Worm (Caenorhabditis elegans) whole organism, mixed stage, embryonic: ENCODE measurements around the gene R11.3.

Experiments
- blmp-1 ChIP-seq: fragments of 150-350 bp; optimal IDR thresholded peaks from 2 replicates; lab custom pipeline; 2014; ENCODE audit warnings: missing biosample characterization, missing genetic modification characterization
- ceh-39 ChIP-seq: fragments of 150-350 bp; optimal IDR thresholded peaks from 2 replicates; lab custom pipeline; 2014; ENCODE audit warnings: missing biosample characterization, missing genetic modification characterization
- ham-2 ChIP-seq: fragments of 200-800 bp; sonication (Bioruptor generic); optimal IDR thresholded peaks from 2 replicates; lab custom pipeline; 2018; ENCODE audit warnings: mild to moderate bottlenecking, missing genetic modification characterization, missing compliant biosample characterization
- lin-13 ChIP-seq: fragments of 150-350 bp; optimal IDR thresholded peaks from 2 replicates; lab custom pipeline; 2014; ENCODE audit warnings: missing biosample characterization, missing genetic modification characterization
- lin-32 ChIP-seq: fragments of 200-800 bp; sonication (Bioruptor generic); optimal IDR thresholded peaks from 2 replicates; lab custom pipeline; 2018; ENCODE audit warnings: mild to moderate bottlenecking, missing genetic modification characterization, missing compliant biosample characterization
- lsy-2 ChIP-seq: fragments of 150-350 bp; optimal IDR thresholded peaks from 2 replicates; lab custom pipeline; 2014; ENCODE audit warnings: missing biosample characterization, missing genetic modification characterization
- nhr-12 ChIP-seq: fragments of 150-350 bp; optimal IDR thresholded peaks from 2 replicates; lab custom pipeline; 2014; ENCODE audit warnings: missing biosample characterization, missing genetic modification characterization
- nhr-28 ChIP-seq: fragments of 150-350 bp; optimal IDR thresholded peaks from 2 replicates; lab custom pipeline; 2014; ENCODE audit warnings: missing biosample characterization, missing genetic modification characterization
- nhr-76 ChIP-seq: sonication (generic microtip); optimal IDR thresholded peaks from 2 replicates; lab custom pipeline; 2017; ENCODE audit warnings: missing biosample characterization, missing genetic modification characterization
- pha-4 ChIP-seq: fragments of 150-350 bp; optimal IDR thresholded peaks from 2 replicates; lab custom pipeline; 2018; ENCODE audit warnings: missing biosample characterization, missing genetic modification reagents, missing genetic modification characterization
- unc-39 ChIP-seq: fragments of 150-350 bp; optimal IDR thresholded peaks from 2 replicates; lab custom pipeline; 2014; ENCODE audit warnings: missing biosample characterization, missing genetic modification characterization
- unc-62 ChIP-seq: fragments of 150-350 bp; optimal IDR thresholded peaks from 2 replicates; lab custom pipeline; 2014; ENCODE audit warnings: missing biosample characterization, missing genetic modification reagents, missing genetic modification characterization
- ztf-11 ChIP-seq: fragments of 150-350 bp; optimal IDR thresholded peaks from 2 replicates; lab custom pipeline; 2014; ENCODE audit warnings: missing biosample characterization, missing genetic modification characterization

ce11 chrX:16159359-16159758 is 39.7 kb downstream of the R11.3 start:
- TF ChIP-seq blmp-1 (tag; lab: Kevin White, UChicago) (no peak), nhr-76 (no peak), nhr-12 (tag; lab: Kevin White, UChicago) (no peak), unc-39 (tag; lab: Kevin White, UChicago) (no peak), pha-4 (tag; lab: Kevin White, UChicago) (no peak), lsy-2 (no peak), unc-62 (GFP tag; lab: Kevin White, UChicago) (no peak), ham-2 (no peak), ztf-11 (no peak), nhr-28 (tag; lab: Kevin White, UChicago) (no peak), ceh-39 (tag; lab: Kevin White, UChicago) (no peak), lin-13 (tag; lab: Kevin White, UChicago) (no peak), lin-32 (GFP tag; lab: Kevin White, UChicago) (no peak)
